Worm (Caenorhabditis elegans) whole organism, L4 larva: ENCODE data around the gene Y39F10A.1.

Experiments used
- F49E8.2 ChIP-seq: sonication (generic microtip); optimal IDR thresholded peaks from 2 replicates; lab custom pipeline; 2016; ENCODE audit warnings: missing compliant biosample characterization, mild to moderate bottlenecking, missing genetic modification characterization, borderline replicate concordance
- Y48G9A.11 ChIP-seq: fragments of 200-800 bp; sonication (Bioruptor generic); IDR thresholded peaks from 2 replicates; pipeline ENCODE4 v1.3.6; 2022; ENCODE audit warnings: missing genetic modification reagents, missing genetic modification characterization, missing compliant biosample characterization
- Y75B8A.6 ChIP-seq: fragments of 200-800 bp; sonication (Bioruptor generic); IDR thresholded peaks from 2 replicates; pipeline ENCODE4 v1.3.6; 2022; ENCODE audit warnings: missing genetic modification reagents, missing genetic modification characterization, missing compliant biosample characterization
- aha-1 ChIP-seq: fragments of 150-350 bp; peaks from one replicate; lab custom pipeline; 2014; ENCODE audit warnings: missing biosample characterization, missing genetic modification characterization
- ama-1 ChIP-seq: fragments of 150-350 bp; optimal IDR thresholded peaks from 2 replicates; lab custom pipeline; 2014; ENCODE audit warnings: inconsistent platforms, mixed read lengths
- arid-1 ChIP-seq: fragments of 200-800 bp; sonication (Bioruptor generic); conservative IDR thresholded peaks from 2 replicates; pipeline ENCODE4 v1.3.6; 2022; ENCODE audit warnings: missing genetic modification reagents, missing genetic modification characterization, missing compliant biosample characterization
- ceh-20 ChIP-seq: fragments of 200-800 bp; sonication (Bioruptor generic); IDR thresholded peaks from 2 replicates; pipeline ENCODE4 v1.3.6; 2022; ENCODE audit warnings: missing genetic modification reagents, missing genetic modification characterization, missing compliant biosample characterization
- ceh-32 ChIP-seq: sonication (generic microtip); optimal IDR thresholded peaks from 2 replicates; lab custom pipeline; 2016; ENCODE audit warnings: mild to moderate bottlenecking, missing genetic modification characterization, missing compliant biosample characterization; ENCODE audit not compliant: poor library complexity
- daf-16 ChIP-seq, 3 experiments: sonication (generic microtip); optimal IDR thresholded peaks; 2 replicates each; lab custom pipeline; 2016 to 2017; ENCODE audit warnings: missing genetic modification characterization in 3 of 3, missing genetic modification reagents in 3 of 3, mild to moderate bottlenecking in 2 of 3, missing compliant biosample characterization in 2 of 3, missing biosample characterization in 1 of 3, moderate library complexity in 1 of 3
- daf-19 ChIP-seq: fragments of 200-800 bp; sonication (Bioruptor generic); conservative IDR thresholded peaks from 2 replicates; pipeline ENCODE4 v1.3.6; 2022; ENCODE audit warnings: missing genetic modification characterization, missing compliant biosample characterization
- daf-8 ChIP-seq: fragments of 200-800 bp; sonication (Bioruptor generic); IDR thresholded peaks from 2 replicates; pipeline ENCODE4 v1.3.6; 2022; ENCODE audit warnings: missing genetic modification characterization, missing compliant biosample characterization
- dmd-6 ChIP-seq: fragments of 200-800 bp; sonication (Bioruptor generic); IDR thresholded peaks from 2 replicates; pipeline ENCODE4 v1.3.6; 2022; ENCODE audit warnings: missing genetic modification reagents, missing genetic modification characterization, missing compliant biosample characterization
- dmd-8 ChIP-seq: fragments of 200-800 bp; sonication (Bioruptor generic); IDR thresholded peaks from 2 replicates; pipeline ENCODE4 v1.3.6; 2022; ENCODE audit warnings: missing genetic modification characterization, missing compliant biosample characterization
- duxl-1 ChIP-seq: sonication (generic microtip); optimal IDR thresholded peaks from 2 replicates; lab custom pipeline; 2016; ENCODE audit warnings: mild to moderate bottlenecking, missing genetic modification characterization, moderate library complexity, missing compliant biosample characterization; ENCODE audit not compliant: poor library complexity
- egl-43 ChIP-seq: fragments of 200-800 bp; sonication (Bioruptor generic); IDR thresholded peaks from 2 replicates; pipeline ENCODE4 v1.3.6; 2022; ENCODE audit warnings: missing genetic modification reagents, missing genetic modification characterization, missing compliant biosample characterization
- fkh-10 ChIP-seq: fragments of 150-350 bp; optimal IDR thresholded peaks from 2 replicates; lab custom pipeline; 2014; ENCODE audit warnings: missing biosample characterization, missing genetic modification reagents, missing genetic modification characterization
- gei-8 ChIP-seq: fragments of 200-800 bp; sonication (Bioruptor generic); optimal IDR thresholded peaks from 2 replicates; lab custom pipeline; 2018; ENCODE audit warnings: mild to moderate bottlenecking, missing genetic modification characterization, missing compliant biosample characterization
- hlh-11 ChIP-seq: fragments of 200-800 bp; sonication (Bioruptor generic); optimal IDR thresholded peaks from 2 replicates; lab custom pipeline; 2018; ENCODE audit warnings: mild to moderate bottlenecking, missing genetic modification characterization, missing compliant biosample characterization
- lin-13 ChIP-seq: fragments of 150-350 bp; optimal IDR thresholded peaks from 2 replicates; lab custom pipeline; 2014; ENCODE audit warnings: missing biosample characterization, missing genetic modification reagents, missing genetic modification characterization
- lin-15B ChIP-seq: fragments of 150-350 bp; sonication (generic microtip); optimal IDR thresholded peaks from 3 replicates; lab custom pipeline; 2014; ENCODE audit warnings: missing biosample characterization, missing genetic modification characterization
- lin-29 ChIP-seq: fragments of 200-800 bp; sonication (Bioruptor generic); IDR thresholded peaks from 2 replicates; pipeline ENCODE4 v1.3.6; 2022; ENCODE audit warnings: missing genetic modification reagents, missing genetic modification characterization, missing compliant biosample characterization
- lin-38 ChIP-seq: fragments of 200-800 bp; sonication (Bioruptor generic); IDR thresholded peaks from 2 replicates; pipeline ENCODE4 v1.3.6; 2022; ENCODE audit warnings: missing genetic modification reagents, missing genetic modification characterization, missing compliant biosample characterization
- mdl-1 ChIP-seq, 2 experiments: fragments of 150-350 bp in 1 of 2; sonication (generic microtip) in 1 of 2; optimal IDR thresholded peaks; 2 replicates each; lab custom pipeline; 2014 to 2017; ENCODE audit warnings: missing biosample characterization in 2 of 2, missing genetic modification characterization in 2 of 2
- nhr-102 ChIP-seq: sonication (generic microtip); optimal IDR thresholded peaks from 2 replicates; lab custom pipeline; 2016; ENCODE audit warnings: mild to moderate bottlenecking, missing genetic modification characterization, moderate library complexity, missing compliant biosample characterization
- nhr-111 ChIP-seq: fragments of 200-800 bp; sonication (Bioruptor generic); optimal IDR thresholded peaks from 2 replicates; lab custom pipeline; 2018; ENCODE audit warnings: mild to moderate bottlenecking, missing genetic modification characterization, missing compliant biosample characterization
- nhr-25 ChIP-seq: sonication (generic microtip); optimal IDR thresholded peaks from 2 replicates; lab custom pipeline; 2017; ENCODE audit warnings: missing genetic modification characterization, mild to moderate bottlenecking, missing compliant biosample characterization, antibody characterized with exemption, moderate library complexity, borderline replicate concordance; ENCODE audit not compliant: insufficient read depth
- nhr-28 ChIP-seq: fragments of 150-350 bp; optimal IDR thresholded peaks from 2 replicates; lab custom pipeline; 2014; ENCODE audit warnings: missing biosample characterization, missing genetic modification characterization
- nhr-48 ChIP-seq: sonication (generic microtip); optimal IDR thresholded peaks from 2 replicates; lab custom pipeline; 2016; ENCODE audit warnings: mild to moderate bottlenecking, missing genetic modification characterization, missing compliant biosample characterization
- pqm-1 ChIP-seq: sonication (generic microtip); optimal IDR thresholded peaks from 2 replicates; lab custom pipeline; 2017; ENCODE audit warnings: missing biosample characterization, missing genetic modification characterization
- rbr-2 ChIP-seq: sonication (generic microtip); optimal IDR thresholded peaks from 2 replicates; lab custom pipeline; 2016; ENCODE audit warnings: missing genotype, missing genetic modification characterization, missing compliant biosample characterization
- tra-1 ChIP-seq: fragments of 200-800 bp; sonication (Bioruptor generic); IDR thresholded peaks from 2 replicates; pipeline ENCODE4 v1.3.6; 2022; ENCODE audit warnings: missing genetic modification reagents, missing genetic modification characterization, missing compliant biosample characterization
- unc-130 ChIP-seq: sonication (generic microtip); optimal IDR thresholded peaks from 2 replicates; lab custom pipeline; 2016; ENCODE audit warnings: missing genetic modification reagents, missing genetic modification characterization, missing compliant biosample characterization
- vab-7 ChIP-seq: fragments of 200-800 bp; sonication (Bioruptor generic); IDR thresholded peaks from 2 replicates; pipeline ENCODE4 v1.3.6; 2022; ENCODE audit warnings: missing genetic modification reagents, missing genetic modification characterization, missing compliant biosample characterization
- zfp-2 ChIP-seq: sonication (generic microtip); optimal IDR thresholded peaks from 2 replicates; lab custom pipeline; 2016; ENCODE audit warnings: mild to moderate bottlenecking, missing genetic modification characterization, missing compliant biosample characterization

Y39F10A.1 gene

ce11 chrII:764385-764784, 10.7 kb upstream of the Y39F10A.1 start:
- no peak for TF ChIP-seq unc-130 (GFP tag; lab: Kevin White, UChicago)
- peak; percentile 28; the same call in 1 of the 2 replicates for TF ChIP-seq dmd-6 (GFP tag; lab: Robert Waterston, UW)
- TF ChIP-seq pqm-1 (tag; lab: Kevin White, UChicago) = peak; percentile 66
- peak; percentile 42 for TF ChIP-seq nhr-28 (tag; lab: Kevin White, UChicago)

ce11 chrII:765219-765618, 9.9 kb upstream of the Y39F10A.1 start, which contains the start of gene C08G5.7:
Gene C08G5.7 (minus strand): TSS chrII:765319.
- TF ChIP-seq rbr-2 (tag; lab: Kevin White, UChicago) = no peak
- no peak for TF ChIP-seq lin-29 (GFP tag; lab: Robert Waterston, UW)
- TF ChIP-seq lin-38 (GFP tag; lab: Robert Waterston, UW) = no peak
- TF ChIP-seq zfp-2 (tag; lab: Kevin White, UChicago) = no peak
- TF ChIP-seq ceh-32 = no peak
- TF ChIP-seq daf-16 (GFP tag; optimal IDR thresholded peaks at IDR 0.05; lab: Kevin White, UChicago) = no peak
- TF ChIP-seq daf-16 (tag; optimal IDR thresholded peaks at IDR 0.05; lab: Kevin White, UChicago) = no peak
- TF ChIP-seq daf-19 = no peak
- no peak for TF ChIP-seq daf-8 (GFP tag; lab: Robert Waterston, UW)
- no peak for TF ChIP-seq egl-43 (GFP tag; lab: Robert Waterston, UW)
- TF ChIP-seq unc-130 (GFP tag; lab: Kevin White, UChicago) = no peak
- no peak for TF ChIP-seq duxl-1 (tag; lab: Kevin White, UChicago)
- no peak for TF ChIP-seq arid-1 (GFP tag; lab: Robert Waterston, UW)
- TF ChIP-seq lin-13 (GFP tag; lab: Kevin White, UChicago) = no peak
- TF ChIP-seq F49E8.2 (tag; lab: Kevin White, UChicago) = no peak
- TF ChIP-seq, all 104 proteins: peak for 0

ce11 chrII:769250-769649, 5.9 kb upstream of the Y39F10A.1 start:
- TF ChIP-seq lin-38 (GFP tag; lab: Robert Waterston, UW) = peak; percentile 40
- no peak for TF ChIP-seq lin-15B
- TF ChIP-seq nhr-48 = no peak
- no peak for TF ChIP-seq mdl-1 (tag; optimal IDR thresholded peaks at IDR 0.05; lab: Kevin White, UChicago)
- TF ChIP-seq lin-13 (GFP tag; lab: Kevin White, UChicago) = peak; percentile 11
- no peak for TF ChIP-seq hlh-11 (tag; lab: Kevin White, UChicago)
- TF ChIP-seq aha-1 (tag; lab: Kevin White, UChicago) = peak; percentile 27
- TF ChIP-seq, all 104 proteins: peak for 3

- TF ChIP-seq tra-1 (GFP tag; lab: Robert Waterston, UW) (no peak), gei-8 (GFP tag; lab: Kevin White, UChicago) (no peak), ceh-20 (GFP tag; lab: Robert Waterston, UW) (no peak), nhr-111 (GFP tag; lab: Kevin White, UChicago) (no peak), vab-7 (GFP tag; lab: Robert Waterston, UW) (no peak), nhr-102 (no peak), ama-1 (no peak), Y75B8A.6 (GFP tag; lab: Robert Waterston, UW) (no peak), nhr-25 (tag; lab: Kevin White, UChicago) (no peak), hlh-11 (tag; lab: Kevin White, UChicago) (no peak), dmd-8 (GFP tag; lab: Robert Waterston, UW) (no peak)
Measured at ce11 chrII:770253-770652, 4.9 kb upstream of the Y39F10A.1 start, which contains the start of gene C08G5.6. Gene C08G5.6 (plus strand): TSS chrII:770553.

ce11 chrII:773830-774229, 1.3 kb upstream of the Y39F10A.1 start:
- TF ChIP-seq Y48G9A.11 (no peak), fkh-10 (GFP tag; lab: Kevin White, UChicago) (peak; percentile 81)
- TF ChIP-seq, all 104 proteins: peak for 1
